Fruit fly (Drosophila melanogaster) whole organism, embryonic: ENCODE results near the gene CG10874.

Experiments
- Ada2b ChIP-seq: fragments of 200-800 bp; sonication (Bioruptor generic); IDR thresholded peaks from 2 replicates; pipeline ENCODE4 v1.3.6; 2022; ENCODE audit warnings: missing biosample characterization, missing genetic modification characterization
- Asciz ChIP-seq: fragments of 200-800 bp; sonication (Bioruptor generic); optimal IDR thresholded peaks from 2 replicates; lab custom pipeline; 2017; ENCODE audit warnings: missing biosample characterization, mild to moderate bottlenecking, missing genetic modification characterization, missing genetic modification reagents
- Bdp1 ChIP-seq: fragments of 200-800 bp; sonication (Bioruptor generic); optimal IDR thresholded peaks from 3 replicates; lab custom pipeline; 2016; ENCODE audit warnings: missing biosample characterization, missing genetic modification characterization
- CG10321 ChIP-seq: fragments of 200-800 bp; sonication (Bioruptor generic); IDR thresholded peaks from 2 replicates; pipeline ENCODE4 v1.3.6; 2022; ENCODE audit warnings: missing biosample characterization, missing genetic modification characterization
- CG10366 ChIP-seq: fragments of 200-800 bp; sonication (Bioruptor generic); IDR thresholded peaks from 2 replicates; pipeline ENCODE4 v1.3.6; 2022; ENCODE audit warnings: missing biosample characterization, missing genetic modification characterization
- CG10462 ChIP-seq: fragments of 200-800 bp; sonication (Bioruptor generic); optimal IDR thresholded peaks from 2 replicates; lab custom pipeline; 2016; ENCODE audit warnings: missing biosample characterization, missing genetic modification characterization
- CG10543 ChIP-seq: fragments of 200-800 bp; sonication (Bioruptor generic); optimal IDR thresholded peaks from 3 replicates; lab custom pipeline; 2017; ENCODE audit warnings: missing biosample characterization, mild to moderate bottlenecking, missing genetic modification characterization, moderate library complexity
- CG11560 ChIP-seq: fragments of 200-800 bp; sonication (Bioruptor generic); IDR thresholded peaks from 3 replicates; pipeline ENCODE4 v1.3.6; 2022; ENCODE audit warnings: missing biosample characterization, missing genetic modification characterization
- CG11723 ChIP-seq: fragments of 200-800 bp; sonication (Bioruptor generic); optimal IDR thresholded peaks from 2 replicates; lab custom pipeline; 2017; ENCODE audit warnings: missing biosample characterization, mild to moderate bottlenecking, missing genetic modification characterization
- CG15269 ChIP-seq: fragments of 200-800 bp; sonication (Bioruptor generic); optimal IDR thresholded peaks from 2 replicates; lab custom pipeline; 2018; ENCODE audit warnings: missing biosample characterization, mild to moderate bottlenecking, missing genetic modification characterization, moderate library complexity
- CG17361 ChIP-seq: fragments of 200-800 bp; sonication (Bioruptor generic); IDR thresholded peaks from 3 replicates; pipeline ENCODE4 v1.3.6; 2022; ENCODE audit warnings: missing biosample characterization, missing genetic modification characterization
- CG17829 ChIP-seq: fragments of 200-800 bp; optimal IDR thresholded peaks from 2 replicates; lab custom pipeline; 2019; ENCODE audit warnings: missing biosample characterization, mild to moderate bottlenecking, missing genetic modification characterization, moderate library complexity
- CG34376 ChIP-seq: fragments of 200-800 bp; sonication (Bioruptor generic); optimal IDR thresholded peaks from 2 replicates; lab custom pipeline; 2018; ENCODE audit warnings: missing biosample characterization, mild to moderate bottlenecking, missing genetic modification characterization
- CG34422 ChIP-seq: fragments of 200-800 bp; sonication (Bioruptor generic); IDR thresholded peaks from 3 replicates; pipeline ENCODE4 v1.3.6; 2022; ENCODE audit warnings: missing biosample characterization, missing genetic modification characterization
- CG3847 ChIP-seq: fragments of 200-800 bp; sonication (Bioruptor generic); IDR thresholded peaks from 2 replicates; pipeline ENCODE4 v1.3.6; 2022; ENCODE audit warnings: missing biosample characterization, missing genetic modification characterization
- CG5953 ChIP-seq: fragments of 200-800 bp; sonication (Bioruptor generic); IDR thresholded peaks from 2 replicates; pipeline ENCODE4 v1.3.6; 2022; ENCODE audit warnings: missing biosample characterization, missing genetic modification characterization
- CG6683 ChIP-seq: fragments of 200-800 bp; sonication (Bioruptor generic); optimal IDR thresholded peaks from 2 replicates; lab custom pipeline; 2017; ENCODE audit warnings: missing biosample characterization, mild to moderate bottlenecking, missing genetic modification characterization, missing genetic modification reagents
- CG8765 ChIP-seq: fragments of 200-800 bp; sonication (Bioruptor generic); IDR thresholded peaks from 2 replicates; pipeline ENCODE4 v1.3.6; 2022; ENCODE audit warnings: missing biosample characterization, missing genetic modification characterization
- CG9797 ChIP-seq: fragments of 200-800 bp; sonication (Bioruptor generic); optimal IDR thresholded peaks from 3 replicates; lab custom pipeline; 2018; ENCODE audit warnings: missing biosample characterization, mild to moderate bottlenecking, missing genetic modification characterization
- Chrac-16 ChIP-seq: fragments of 200-800 bp; sonication (Bioruptor generic); optimal IDR thresholded peaks from 3 replicates; lab custom pipeline; 2016; ENCODE audit warnings: missing biosample characterization, missing genetic modification characterization
- D19A ChIP-seq: fragments of 200-800 bp; optimal IDR thresholded peaks from 3 replicates; lab custom pipeline; 2019; ENCODE audit warnings: missing biosample characterization, mild to moderate bottlenecking, missing genetic modification characterization, moderate library complexity
- E2f2 ChIP-seq: fragments of 200-800 bp; sonication (Bioruptor generic); IDR thresholded peaks from 2 replicates; pipeline ENCODE4 v1.3.6; 2022; ENCODE audit warnings: missing biosample characterization, missing genetic modification characterization
- YL-1 ChIP-seq: fragments of 200-800 bp; sonication (Bioruptor generic); optimal IDR thresholded peaks from 3 replicates; lab custom pipeline; 2017; ENCODE audit warnings: missing biosample characterization, mild to moderate bottlenecking, missing genetic modification characterization
- ab ChIP-seq: fragments of 200-800 bp; sonication (Bioruptor generic); optimal IDR thresholded peaks from 2 replicates; lab custom pipeline; 2016; ENCODE audit warnings: missing biosample characterization, missing genetic modification characterization
- bcd ChIP-seq: fragments of 200-800 bp; sonication (Bioruptor generic); optimal IDR thresholded peaks from 2 replicates; lab custom pipeline; 2017; ENCODE audit warnings: missing biosample characterization, mild to moderate bottlenecking, missing genetic modification characterization
- br ChIP-seq: fragments of >200 bp; optimal IDR thresholded peaks from 2 replicates; lab custom pipeline; 2017
- crol ChIP-seq: fragments of 200-800 bp; sonication (Bioruptor generic); IDR thresholded peaks from 2 replicates; pipeline ENCODE4 v1.3.6; 2022; ENCODE audit warnings: missing biosample characterization, missing genetic modification characterization
- danr ChIP-seq: fragments of 200-800 bp; sonication (Bioruptor generic); IDR thresholded peaks from 2 replicates; pipeline ENCODE4 v1.3.6; 2022; ENCODE audit warnings: missing biosample characterization, missing genetic modification characterization
- dimm ChIP-seq: fragments of 200-800 bp; sonication (Bioruptor generic); IDR thresholded peaks from 2 replicates; pipeline ENCODE4 v1.3.6; 2022; ENCODE audit warnings: missing biosample characterization, missing genetic modification characterization
- esg ChIP-seq: fragments of 200-800 bp; sonication (Bioruptor generic); conservative IDR thresholded peaks from 2 replicates; pipeline ENCODE4 v1.3.6; 2022; ENCODE audit warnings: missing biosample characterization, missing genetic modification characterization
- gsb-n ChIP-seq: fragments of 200-800 bp; sonication (Bioruptor generic); optimal IDR thresholded peaks from 3 replicates; lab custom pipeline; 2018; ENCODE audit warnings: missing biosample characterization, mild to moderate bottlenecking, missing genetic modification characterization
- gt ChIP-seq: fragments of 200-800 bp; sonication (Bioruptor generic); IDR thresholded peaks from 2 replicates; pipeline ENCODE4 v1.3.6; 2022; ENCODE audit warnings: missing biosample characterization, missing genetic modification characterization
- lbe ChIP-seq: fragments of 200-800 bp; sonication (Bioruptor generic); optimal IDR thresholded peaks from 2 replicates; lab custom pipeline; 2016; ENCODE audit warnings: missing biosample characterization, mild to moderate bottlenecking, missing genetic modification characterization
- lov ChIP-seq, 2 experiments: fragments of 200-800 bp in 1 of 2; fragments of >200 bp in 1 of 2; sonication (Bioruptor generic) in 1 of 2; IDR thresholded peaks in 1 of 2; optimal IDR thresholded peaks in 1 of 2; 2 replicates in 1 of 2; 3 replicates in 1 of 2; pipeline versions ENCODE4 v1.3.6 to Lab custom; 2017 to 2022; ENCODE audit warnings: missing biosample characterization in 1 of 2, missing genetic modification characterization in 1 of 2
- mld ChIP-seq: fragments of 200-800 bp; sonication (Bioruptor generic); IDR thresholded peaks from 3 replicates; pipeline ENCODE4 v1.3.6; 2022; ENCODE audit warnings: missing biosample characterization, missing genetic modification characterization; ENCODE audit not compliant: partially characterized antibody
- nmo ChIP-seq: fragments of 200-800 bp; sonication (Bioruptor generic); optimal IDR thresholded peaks from 2 replicates; lab custom pipeline; 2018; ENCODE audit warnings: missing biosample characterization, mild to moderate bottlenecking, missing genetic modification characterization, moderate library complexity
- nom ChIP-seq: fragments of 200-800 bp; sonication (Bioruptor generic); optimal IDR thresholded peaks from 2 replicates; lab custom pipeline; 2017; ENCODE audit warnings: missing biosample characterization, missing genetic modification characterization, mild to moderate bottlenecking, moderate library complexity, missing genetic modification reagents
- odd ChIP-seq: fragments of 200-800 bp; sonication (Bioruptor generic); optimal IDR thresholded peaks from 2 replicates; lab custom pipeline; 2017; ENCODE audit warnings: missing biosample characterization, mild to moderate bottlenecking, missing genetic modification characterization
- org-1 ChIP-seq: fragments of 200-800 bp; sonication (Bioruptor generic); optimal IDR thresholded peaks from 2 replicates; lab custom pipeline; 2017; ENCODE audit warnings: missing biosample characterization, missing genetic modification characterization
- peb ChIP-seq: fragments of 200-800 bp; sonication (Bioruptor generic); IDR thresholded peaks from 2 replicates; pipeline ENCODE4 v1.3.6; 2022; ENCODE audit warnings: missing biosample characterization, missing genetic modification characterization
- prd ChIP-seq, 3 experiments: fragments of >200 bp in 2 of 3; fragments of 200-800 bp in 1 of 3; sonication (Bioruptor generic) in 1 of 3; optimal IDR thresholded peaks in 2 of 3; IDR thresholded peaks in 1 of 3; 2 replicates in 2 of 3; 3 replicates in 1 of 3; pipeline versions ENCODE4 v1.3.6 to Lab custom; 2017 to 2022; ENCODE audit warnings: missing biosample characterization in 1 of 3, missing genetic modification characterization in 1 of 3
- pzg ChIP-seq: fragments of 200-800 bp; sonication (Bioruptor generic); optimal IDR thresholded peaks from 3 replicates; lab custom pipeline; 2018; ENCODE audit warnings: missing biosample characterization, mild to moderate bottlenecking, missing genetic modification characterization, moderate library complexity
- run ChIP-seq: fragments of 200-800 bp; sonication (Bioruptor generic); optimal IDR thresholded peaks from 3 replicates; lab custom pipeline; 2018; ENCODE audit warnings: missing biosample characterization, mild to moderate bottlenecking, missing genetic modification characterization
- slou ChIP-seq: fragments of 200-800 bp; sonication (Bioruptor generic); optimal IDR thresholded peaks from 3 replicates; lab custom pipeline; 2016; ENCODE audit warnings: missing biosample characterization, missing genetic modification characterization
- sna ChIP-seq: fragments of 200-800 bp; sonication (Bioruptor generic); IDR thresholded peaks from 2 replicates; pipeline ENCODE4 v1.3.6; 2022; ENCODE audit warnings: missing biosample characterization, missing genetic modification characterization; ENCODE audit not compliant: partially characterized antibody
- unpg ChIP-seq: fragments of 200-800 bp; sonication (Bioruptor generic); optimal IDR thresholded peaks from 3 replicates; lab custom pipeline; 2018; ENCODE audit warnings: missing biosample characterization, mild to moderate bottlenecking, missing genetic modification characterization, moderate library complexity
- vnd ChIP-seq: fragments of 200-800 bp; sonication (Bioruptor generic); IDR thresholded peaks from 3 replicates; pipeline ENCODE4 v1.3.6; 2022; ENCODE audit warnings: missing biosample characterization, missing genetic modification characterization; ENCODE audit not compliant: partially characterized antibody
- vvl ChIP-seq: fragments of 200-800 bp; sonication (Bioruptor generic); IDR thresholded peaks from 2 replicates; pipeline ENCODE4 v1.3.6; 2022; ENCODE audit warnings: missing biosample characterization, missing genetic modification characterization
- yki ChIP-seq: fragments of >200 bp; optimal IDR thresholded peaks from 3 replicates; lab custom pipeline; 2018
- zf30C ChIP-seq: fragments of 200-800 bp; sonication (Bioruptor generic); optimal IDR thresholded peaks from 3 replicates; lab custom pipeline; 2018; ENCODE audit warnings: missing biosample characterization, mild to moderate bottlenecking, missing genetic modification characterization

The CG10874 gene

dm6 chr2L:2216065-2216464 is 23.9 kb upstream of the CG10874 start, which contains the start of gene daed (continued):
- TF ChIP-seq esg (GFP tag; lab: Robert Waterston, UW) (no peak), CG10462 (GFP tag; lab: Kevin White, UChicago) (no peak), pzg (GFP tag; lab: Kevin White, UChicago) (peak; percentile 30), CG9797 (no peak), bcd (no peak), danr (GFP tag; lab: Robert Waterston, UW) (no peak), peb (GFP tag; lab: Robert Waterston, UW) (no peak), E2f2 (GFP tag; lab: Robert Waterston, UW) (peak; percentile 25; the same call in 1 of the 2 replicates), sna (GFP tag; lab: Robert Waterston, UW) (no peak), nmo (GFP tag; lab: Kevin White, UChicago) (no peak), yki (lab: Kevin White, UChicago) (no peak), ab (GFP tag; lab: Kevin White, UChicago) (no peak), Chrac-16 (no peak), CG10366 (no peak), CG5953 (GFP tag; lab: Robert Waterston, UW) (no peak)

dm6 chr2L:2214004-2214403 is 21.8 kb upstream of the CG10874 start, which contains the start of the genes Uch and CG34174:
Gene Uch, minus strand, starts transcription at chr2L:2214211.
Gene CG34174, plus strand, starts transcription at chr2L:2214266.
- TF ChIP-seq CG11723 (GFP tag; lab: Kevin White, UChicago) (no peak), lbe (GFP tag; lab: Kevin White, UChicago) (peak; percentile 43), vvl (no peak), mld (GFP tag; lab: Robert Waterston, UW) (no peak), gsb-n (tag; lab: Kevin White, UChicago) (no peak), CG17829 (tag; lab: Kevin White, UChicago) (peak; percentile 19), CG10543 (GFP tag; lab: Kevin White, UChicago) (no peak), zf30C (GFP tag; lab: Kevin White, UChicago) (no peak), esg (GFP tag; lab: Robert Waterston, UW) (no peak), nom (GFP tag; lab: Kevin White, UChicago) (no peak), CG8765 (GFP tag; lab: Robert Waterston, UW) (no peak), D19A (tag; lab: Kevin White, UChicago) (no peak), gt (GFP tag; lab: Robert Waterston, UW) (no peak), crol (GFP tag; lab: Robert Waterston, UW) (no peak), CG11560 (tag; lab: Robert Waterston, UW) (no peak; the same call in 2 of the 3 replicates), Ada2b (GFP tag; lab: Robert Waterston, UW) (no peak), yki (lab: Kevin White, UChicago) (no peak), Asciz (no peak), CG34422 (GFP tag; lab: Robert Waterston, UW) (peak; percentile 55; the same call in 1 of the 3 replicates), YL-1 (GFP tag; lab: Kevin White, UChicago) (peak; percentile 37), CG6683 (GFP tag; lab: Kevin White, UChicago) (no peak), prd (optimal IDR thresholded peaks at IDR 0.05; lab: Kevin White, UChicago) (no peak), prd (GFP tag; IDR thresholded peaks at IDR 0.05; lab: Robert Waterston, UW) (no peak), CG3847 (GFP tag; lab: Robert Waterston, UW) (peak; percentile 63), slou (GFP tag; lab: Kevin White, UChicago) (no peak), lov (optimal IDR thresholded peaks at IDR 0.05; lab: Kevin White, UChicago) (no peak), lov (GFP tag; IDR thresholded peaks at IDR 0.05; lab: Robert Waterston, UW) (no peak), CG15269 (tag; lab: Kevin White, UChicago) (no peak), dimm (GFP tag; lab: Robert Waterston, UW) (no peak), CG34376 (peak; percentile 21), br (lab: Kevin White, UChicago) (no peak), unpg (no peak), org-1 (GFP tag; lab: Kevin White, UChicago) (no peak), Bdp1 (GFP tag; lab: Kevin White, UChicago) (no peak), CG17361 (GFP tag; lab: Robert Waterston, UW) (peak; percentile 46; the same call in 1 of the 3 replicates), vnd (peak; percentile 64), odd (GFP tag; lab: Kevin White, UChicago) (no peak), run (tag; lab: Kevin White, UChicago) (no peak), CG10321 (GFP tag; lab: Robert Waterston, UW) (no peak)
